Worm (Caenorhabditis elegans): ENCODE measurements around the gene F13D12.10.

ce11 chrII:11690868-11691267 is 22.7 kb upstream of the F13D12.10 start:
- TF ChIP-seq elt-2 (tag; optimal IDR thresholded peaks at IDR 0.05) (no peak), pqm-1 (tag; optimal IDR thresholded peaks at IDR 0.05) (no peak), grh-1 (GFP tag; IDR thresholded peaks at IDR 0.05) (no peak), nhr-11 (tag; optimal IDR thresholded peaks at IDR 0.05) (no peak), fos-1 (tag; optimal IDR thresholded peaks at IDR 0.05) (no peak), aly-2 (tag; optimal IDR thresholded peaks at IDR 0.05) (no peak), nhr-71 (tag; optimal IDR thresholded peaks at IDR 0.05) (no peak), blmp-1 (tag; optimal IDR thresholded peaks at IDR 0.05) (no peak), lin-39 (tag; optimal IDR thresholded peaks at IDR 0.05) (no peak), ets-5 (GFP tag; IDR thresholded peaks at IDR 0.05) (no peak)
